Worm (Caenorhabditis elegans) whole organism, L1 larva: ENCODE data around the gene dct-1.

Source experiments
- ama-1 ChIP-seq: fragments of 150-350 bp; optimal IDR thresholded peaks from 2 replicates; lab custom pipeline; 2014
- ceh-82 ChIP-seq, 3 experiments: fragments of 150-350 bp in 1 of 3; sonication (generic microtip) in 2 of 3; optimal IDR thresholded peaks; 2 replicates each; lab custom pipeline; 2014 to 2017; ENCODE audit warnings: missing biosample characterization in 3 of 3, missing genetic modification characterization in 3 of 3
- elt-3 ChIP-seq, 6 experiments: fragments of 150-350 bp in 1 of 6; sonication (generic microtip); optimal IDR thresholded peaks; 2 replicates each; lab custom pipeline; 2017 to 2018; ENCODE audit warnings: missing biosample characterization in 6 of 6, missing genetic modification characterization in 6 of 6, inconsistent platforms in 1 of 6
- fkh-10 ChIP-seq: sonication (generic microtip); optimal IDR thresholded peaks from 2 replicates; lab custom pipeline; 2017; ENCODE audit warnings: missing biosample characterization, missing genetic modification reagents, missing genetic modification characterization
- fos-1 ChIP-seq: fragments of 150-350 bp; optimal IDR thresholded peaks from 2 replicates; lab custom pipeline; 2014; ENCODE audit warnings: missing biosample characterization, missing genetic modification characterization
- nhr-12 ChIP-seq: sonication (generic microtip); optimal IDR thresholded peaks from 2 replicates; lab custom pipeline; 2017; ENCODE audit warnings: missing biosample characterization, missing genetic modification characterization
- nhr-77 ChIP-seq: fragments of 150-350 bp; optimal IDR thresholded peaks from 2 replicates; lab custom pipeline; 2014; ENCODE audit warnings: missing biosample characterization, missing genetic modification characterization
- pag-3 ChIP-seq: sonication (generic microtip); optimal IDR thresholded peaks from 2 replicates; lab custom pipeline; 2017; ENCODE audit warnings: missing genetic modification characterization, mild to moderate bottlenecking, missing compliant biosample characterization, antibody characterized with exemption, borderline replicate concordance; ENCODE audit not compliant: insufficient read depth
- tbx-2 ChIP-seq: sonication (generic microtip); optimal IDR thresholded peaks from 2 replicates; lab custom pipeline; 2016; ENCODE audit warnings: missing genetic modification characterization, missing compliant biosample characterization
- unc-130 ChIP-seq: fragments of 150-350 bp; optimal IDR thresholded peaks from 2 replicates; lab custom pipeline; 2017; ENCODE audit warnings: missing biosample characterization, missing genetic modification characterization, inconsistent platforms
- zag-1 ChIP-seq: fragments of 150-350 bp; optimal IDR thresholded peaks from 2 replicates; lab custom pipeline; 2014; ENCODE audit warnings: missing biosample characterization, missing genetic modification characterization
- ztf-11 ChIP-seq, 2 experiments: sonication (generic microtip); optimal IDR thresholded peaks; 2 replicates each; lab custom pipeline; 2016 to 2017; ENCODE audit warnings: missing genetic modification characterization in 2 of 2, missing biosample characterization in 1 of 2, missing compliant biosample characterization in 1 of 2

ce11 chrX:7954328-7954727, at the start of gene dct-1:
- TF ChIP-seq pag-3 (tag; lab: Kevin White, UChicago) = no peak
- no peak for TF ChIP-seq fos-1 (tag; lab: Kevin White, UChicago)
- TF ChIP-seq ceh-82 (tag; optimal IDR thresholded peaks at IDR 0.05; lab: Kevin White, UChicago) = no peak
- no peak for TF ChIP-seq nhr-12 (tag; lab: Kevin White, UChicago)
- TF ChIP-seq unc-130 (tag; lab: Kevin White, UChicago) = peak; percentile 16
- TF ChIP-seq ama-1 (lab: Kevin White, UChicago) = no peak
- TF ChIP-seq zag-1 (tag; lab: Kevin White, UChicago) = no peak
- no peak for TF ChIP-seq fkh-10 (GFP tag; lab: Kevin White, UChicago)
- TF ChIP-seq tbx-2 (tag; lab: Kevin White, UChicago) = no peak
- no peak for TF ChIP-seq ztf-11 (tag; optimal IDR thresholded peaks at IDR 0.05; lab: Kevin White, UChicago)
- TF ChIP-seq elt-3 (tag; optimal IDR thresholded peaks at IDR 0.05; lab: Kevin White, UChicago) = no peak
- no peak for TF ChIP-seq nhr-77 (tag; lab: Kevin White, UChicago)
